Fruit fly (Drosophila melanogaster) whole organism, embryonic: Measurements from ENCODE around the gene CG31650.
A peak's percentile ranks its signal among the peaks of the same experiment; 100 is the strongest.

Experiments used
- Awh ChIP-seq: fragments of 200-800 bp; sonication (Bioruptor generic); IDR thresholded peaks from 2 replicates; pipeline ENCODE4, ENCODE4 v1.3.6; 2022; ENCODE audit warnings: missing biosample characterization, missing genetic modification characterization
- CG10147 ChIP-seq: fragments of 200-800 bp; sonication (Bioruptor generic); optimal IDR thresholded peaks from 2 replicates; lab custom pipeline; 2019; ENCODE audit warnings: missing biosample characterization, mild to moderate bottlenecking, missing genetic modification characterization, moderate library complexity
- CG10274 ChIP-seq: fragments of 200-800 bp; sonication (Bioruptor generic); optimal IDR thresholded peaks from 3 replicates; lab custom pipeline; 2017; ENCODE audit warnings: missing biosample characterization, mild to moderate bottlenecking, missing genetic modification characterization
- CG10654 ChIP-seq: fragments of 200-800 bp; sonication (Bioruptor generic); optimal IDR thresholded peaks from 2 replicates; lab custom pipeline; 2016; ENCODE audit warnings: missing biosample characterization, missing genetic modification characterization
- CG12155 ChIP-seq: fragments of 200-800 bp; sonication (Bioruptor generic); optimal IDR thresholded peaks from 3 replicates; lab custom pipeline; 2016; ENCODE audit warnings: missing biosample characterization, missing genetic modification characterization
- CG15011 ChIP-seq: fragments of 200-800 bp; sonication (Bioruptor generic); optimal IDR thresholded peaks from 3 replicates; lab custom pipeline; 2018; ENCODE audit warnings: missing biosample characterization, mild to moderate bottlenecking, missing genetic modification characterization
- CG17361 ChIP-seq: fragments of 200-800 bp; sonication (Bioruptor generic); IDR thresholded peaks from 3 replicates; pipeline ENCODE4 v1.3.6; 2022; ENCODE audit warnings: missing biosample characterization, missing genetic modification characterization
- CG17385 ChIP-seq: fragments of 200-800 bp; sonication (Bioruptor generic); optimal IDR thresholded peaks from 3 replicates; lab custom pipeline; 2018; ENCODE audit warnings: missing biosample characterization, mild to moderate bottlenecking, missing genetic modification characterization
- CG17568 ChIP-seq: fragments of 200-800 bp; sonication (Bioruptor generic); optimal IDR thresholded peaks from 2 replicates; lab custom pipeline; 2018; ENCODE audit warnings: missing biosample characterization, mild to moderate bottlenecking, missing genetic modification characterization, moderate library complexity
- CG17829 ChIP-seq: fragments of 200-800 bp; optimal IDR thresholded peaks from 2 replicates; lab custom pipeline; 2019; ENCODE audit warnings: missing biosample characterization, mild to moderate bottlenecking, missing genetic modification characterization, moderate library complexity
- CG1792 ChIP-seq: fragments of 200-800 bp; sonication (Bioruptor generic); optimal IDR thresholded peaks from 2 replicates; lab custom pipeline; 2016; ENCODE audit warnings: missing biosample characterization, missing genetic modification characterization
- CG2199 ChIP-seq: fragments of 200-800 bp; sonication (Bioruptor generic); IDR thresholded peaks from 3 replicates; pipeline ENCODE4 v1.3.6; 2022; ENCODE audit warnings: missing biosample characterization, missing genetic modification characterization
- CG3281 ChIP-seq: fragments of 200-800 bp; sonication (Bioruptor generic); optimal IDR thresholded peaks from 3 replicates; lab custom pipeline; 2017; ENCODE audit warnings: missing biosample characterization, mild to moderate bottlenecking, missing genetic modification characterization
- CG3847 ChIP-seq: fragments of 200-800 bp; sonication (Bioruptor generic); IDR thresholded peaks from 2 replicates; pipeline ENCODE4 v1.3.6; 2022; ENCODE audit warnings: missing biosample characterization, missing genetic modification characterization
- CoRest ChIP-seq: fragments of 200-800 bp; sonication (Bioruptor generic); optimal IDR thresholded peaks from 3 replicates; lab custom pipeline; 2018; ENCODE audit warnings: missing biosample characterization, mild to moderate bottlenecking, missing genetic modification characterization, moderate library complexity
- Doc3 ChIP-seq: fragments of 200-800 bp; sonication (Bioruptor generic); IDR thresholded peaks from 3 replicates; pipeline ENCODE4 v1.3.6; 2022; ENCODE audit warnings: missing biosample characterization, missing genetic modification characterization; ENCODE audit not compliant: partially characterized antibody
- Eip74EF ChIP-seq, 2 experiments: fragments of 200-800 bp in 1 of 2; fragments of >200 bp in 1 of 2; sonication (Bioruptor generic) in 1 of 2; optimal IDR thresholded peaks; 2 replicates each; lab custom pipeline; 2017 to 2019; ENCODE audit warnings: missing biosample characterization in 2 of 2, missing genetic modification characterization in 2 of 2, mild to moderate bottlenecking in 1 of 2, moderate library complexity in 1 of 2
- Hey ChIP-seq: fragments of 200-800 bp; sonication (Bioruptor generic); optimal IDR thresholded peaks from 3 replicates; lab custom pipeline; 2018; ENCODE audit warnings: missing biosample characterization, mild to moderate bottlenecking, missing genetic modification characterization
- Hr78 ChIP-seq, 2 experiments: fragments of 200-800 bp in 1 of 2; fragments of >200 bp in 1 of 2; sonication (Bioruptor generic) in 1 of 2; optimal IDR thresholded peaks; 2 replicates each; lab custom pipeline; 2017 to 2019; ENCODE audit warnings: missing biosample characterization in 2 of 2, missing genetic modification characterization in 2 of 2, mild to moderate bottlenecking in 1 of 2, moderate library complexity in 1 of 2
- Med ChIP-seq: fragments of 200-800 bp; sonication (Bioruptor generic); peaks from one replicate; lab custom pipeline; 2016; ENCODE audit warnings: missing biosample characterization, missing genetic modification characterization, mild to moderate bottlenecking, inconsistent platforms, moderate library complexity
- Poxn ChIP-seq: fragments of 200-800 bp; sonication (Bioruptor generic); IDR thresholded peaks from 2 replicates; pipeline ENCODE4 v1.3.6; 2022; ENCODE audit warnings: missing biosample characterization, missing genetic modification characterization
- Rfx ChIP-seq: fragments of 200-800 bp; sonication (Bioruptor generic); IDR thresholded peaks from 2 replicates; pipeline ENCODE4 v1.3.6; 2022; ENCODE audit warnings: missing biosample characterization, missing genetic modification characterization
- Scr ChIP-seq: fragments of 200-800 bp; sonication (Bioruptor generic); IDR thresholded peaks from 2 replicates; pipeline ENCODE4 v1.3.6; 2022; ENCODE audit warnings: missing biosample characterization, missing genetic modification characterization; ENCODE audit not compliant: partially characterized antibody
- Six4 ChIP-seq: fragments of 200-800 bp; sonication (Bioruptor generic); optimal IDR thresholded peaks from 2 replicates; lab custom pipeline; 2016; ENCODE audit warnings: missing biosample characterization, missing genetic modification characterization
- ase ChIP-seq: fragments of 200-800 bp; sonication (Bioruptor generic); IDR thresholded peaks from 3 replicates; pipeline ENCODE4 v1.3.6; 2022; ENCODE audit warnings: missing biosample characterization, missing genetic modification characterization
- bsh ChIP-seq, 2 experiments: fragments of 200-800 bp; sonication (Bioruptor generic); optimal IDR thresholded peaks; 2 replicates each; lab custom pipeline; 2017 to 2018; ENCODE audit warnings: mild to moderate bottlenecking in 2 of 2, missing biosample characterization in 2 of 2, missing genetic modification characterization in 2 of 2, moderate library complexity in 1 of 2
- cad ChIP-seq: fragments of >200 bp; optimal IDR thresholded peaks from 2 replicates; lab custom pipeline; 2017; ENCODE audit warnings: missing biosample characterization, missing genetic modification characterization
- cato ChIP-seq: fragments of 200-800 bp; sonication (Bioruptor generic); optimal IDR thresholded peaks from 2 replicates; lab custom pipeline; 2016; ENCODE audit warnings: missing biosample characterization, missing genetic modification characterization, borderline replicate concordance
- chm ChIP-seq: fragments of 200-800 bp; sonication (Bioruptor generic); IDR thresholded peaks from 2 replicates; pipeline ENCODE4 v1.3.6; 2022; ENCODE audit warnings: missing biosample characterization, missing genetic modification characterization
- chn ChIP-seq: fragments of 200-800 bp; sonication (Bioruptor generic); optimal IDR thresholded peaks from 2 replicates; lab custom pipeline; 2016; ENCODE audit warnings: missing biosample characterization, missing genetic modification characterization
- da ChIP-seq: fragments of 200-800 bp; sonication (Bioruptor generic); optimal IDR thresholded peaks from 2 replicates; lab custom pipeline; 2016; ENCODE audit warnings: missing biosample characterization, missing genetic modification characterization
- dimm ChIP-seq: fragments of 200-800 bp; sonication (Bioruptor generic); IDR thresholded peaks from 2 replicates; pipeline ENCODE4 v1.3.6; 2022; ENCODE audit warnings: missing biosample characterization, missing genetic modification characterization
- eve ChIP-seq, 2 experiments: fragments of >200 bp; optimal IDR thresholded peaks; 2 replicates each; lab custom pipeline; 2017; ENCODE audit warnings: missing biosample characterization in 2 of 2, missing genetic modification characterization in 2 of 2
- fu2 ChIP-seq: fragments of 200-800 bp; sonication (Bioruptor generic); optimal IDR thresholded peaks from 2 replicates; lab custom pipeline; 2016; ENCODE audit warnings: missing biosample characterization, missing genetic modification characterization
- gcm ChIP-seq: fragments of 200-800 bp; sonication (Bioruptor generic); optimal IDR thresholded peaks from 2 replicates; lab custom pipeline; 2019; ENCODE audit warnings: missing biosample characterization, mild to moderate bottlenecking, missing genetic modification characterization, moderate library complexity
- jigr1 ChIP-seq: fragments of 200-800 bp; sonication (Bioruptor generic); IDR thresholded peaks from 3 replicates; pipeline ENCODE4 v1.3.6; 2022; ENCODE audit warnings: missing biosample characterization, missing genetic modification characterization
- lab ChIP-seq: fragments of 200-800 bp; sonication (Bioruptor generic); optimal IDR thresholded peaks from 3 replicates; lab custom pipeline; 2017; ENCODE audit warnings: missing biosample characterization, missing genetic modification characterization, mild to moderate bottlenecking, moderate library complexity, missing genetic modification reagents
- lilli ChIP-seq: fragments of 200-800 bp; sonication (Bioruptor generic); optimal IDR thresholded peaks from 3 replicates; lab custom pipeline; 2016; ENCODE audit warnings: missing biosample characterization, missing genetic modification characterization
- onecut ChIP-seq: fragments of 200-800 bp; sonication (Bioruptor generic); IDR thresholded peaks from 2 replicates; pipeline ENCODE4 v1.3.6; 2022; ENCODE audit warnings: missing biosample characterization, missing genetic modification characterization
- phol ChIP-seq: fragments of 200-800 bp; sonication (Bioruptor generic); optimal IDR thresholded peaks from 3 replicates; lab custom pipeline; 2018; ENCODE audit warnings: missing biosample characterization, mild to moderate bottlenecking, missing genetic modification characterization, moderate library complexity
- repo ChIP-seq: fragments of 200-800 bp; sonication (Bioruptor generic); optimal IDR thresholded peaks from 2 replicates; lab custom pipeline; 2016; ENCODE audit warnings: missing biosample characterization, missing genetic modification characterization
- run ChIP-seq: fragments of 200-800 bp; sonication (Bioruptor generic); optimal IDR thresholded peaks from 3 replicates; lab custom pipeline; 2018; ENCODE audit warnings: missing biosample characterization, mild to moderate bottlenecking, missing genetic modification characterization
- schlank ChIP-seq: fragments of 200-800 bp; sonication (Bioruptor generic); optimal IDR thresholded peaks from 2 replicates; lab custom pipeline; 2018; ENCODE audit warnings: missing biosample characterization, mild to moderate bottlenecking, missing genetic modification characterization
- sens ChIP-seq: fragments of 200-800 bp; sonication (Bioruptor generic); peaks from one replicate; lab custom pipeline; 2016; ENCODE audit warnings: missing biosample characterization, missing genetic modification characterization
- sob ChIP-seq: fragments of 200-800 bp; sonication (Bioruptor generic); IDR thresholded peaks from 2 replicates; pipeline ENCODE4 v1.3.6; 2022; ENCODE audit warnings: missing biosample characterization, missing genetic modification characterization
- tio ChIP-seq: fragments of 200-800 bp; sonication (Bioruptor generic); optimal IDR thresholded peaks from 2 replicates; lab custom pipeline; 2017; ENCODE audit warnings: missing biosample characterization, missing genetic modification characterization, inconsistent platforms
- unc-4 ChIP-seq: fragments of 200-800 bp; sonication (Bioruptor generic); IDR thresholded peaks from 2 replicates; pipeline ENCODE4 v1.3.6; 2022; ENCODE audit warnings: missing biosample characterization, missing genetic modification characterization; ENCODE audit not compliant: partially characterized antibody

Gene CG31650

dm6 chr2L:5072357-5072756 is 27.8 kb upstream of the CG31650 start:
- TF ChIP-seq cato (GFP tag; lab: Kevin White, UChicago) (no peak), fu2 (no peak), Hey (tag; lab: Kevin White, UChicago) (no peak), eve (GFP tag; optimal IDR thresholded peaks at IDR 0.05; lab: Kevin White, UChicago) (peak in 1 of 2 experiments; percentile 39), cad (GFP tag; lab: Kevin White, UChicago) (no peak), Med (no peak), CG10147 (GFP tag; lab: Kevin White, UChicago) (no peak), CG1792 (GFP tag; lab: Kevin White, UChicago) (no peak), Doc3 (GFP tag; lab: Robert Waterston, UW) (no peak), CG17385 (GFP tag; lab: Kevin White, UChicago) (no peak), CG17361 (GFP tag; lab: Robert Waterston, UW) (no peak), bsh (GFP tag; optimal IDR thresholded peaks at IDR 0.05; lab: Kevin White, UChicago) (no peak), CG2199 (GFP tag; lab: Robert Waterston, UW) (no peak), sens (GFP tag; lab: Kevin White, UChicago) (peak; percentile 68)
- TF ChIP-seq, all 482 proteins: peak for 2

dm6 chr2L:5070797-5071579 is 26.5 kb upstream of the CG31650 start, which contains the start of gene RpL37A:
TSS of gene RpL37A (plus strand) at chr2L:5070957.
- TF ChIP-seq CG10654 (peak; percentile 76), chm (peak; percentile 84), CG17829 (tag; lab: Kevin White, UChicago) (peak; percentile 84), CG1792 (GFP tag; lab: Kevin White, UChicago) (peak; percentile 70), tio (peak; percentile 28), CG10274 (GFP tag; lab: Kevin White, UChicago) (peak; percentile 69), run (tag; lab: Kevin White, UChicago) (peak; percentile 56), CoRest (tag; lab: Kevin White, UChicago) (peak; percentile 68), Eip74EF (GFP tag; optimal IDR thresholded peaks at IDR 0.05; lab: Kevin White, UChicago) (peak in 1 of 2 experiments; percentile 77), da (peak; percentile 76), Rfx (GFP tag; lab: Robert Waterston, UW) (peak; percentile 87), Hr78 (GFP tag; optimal IDR thresholded peaks at IDR 0.05; lab: Kevin White, UChicago) (peak in 1 of 2 experiments; percentile 29), unc-4 (GFP tag; lab: Robert Waterston, UW) (peak; percentile 32; the same call in 1 of the 2 replicates), dimm (GFP tag; lab: Robert Waterston, UW) (no peak), Poxn (GFP tag; lab: Robert Waterston, UW) (no peak), CG12155 (GFP tag; lab: Kevin White, UChicago) (peak; percentile 63), lilli (GFP tag; lab: Kevin White, UChicago) (peak; percentile 63), ase (GFP tag; lab: Robert Waterston, UW) (peak; percentile 57; the same call in 1 of the 3 replicates), CG17568 (peak; percentile 81), Awh (GFP tag; lab: Robert Waterston, UW) (peak; percentile 53; the same call in 1 of the 2 replicates), Six4 (GFP tag; lab: Kevin White, UChicago) (peak; percentile 61), gcm (GFP tag; lab: Kevin White, UChicago) (peak; percentile 56), CG15011 (GFP tag; lab: Kevin White, UChicago) (peak; percentile 76), onecut (GFP tag; lab: Robert Waterston, UW) (peak; percentile 88), lab (peak; percentile 94), repo (GFP tag; lab: Kevin White, UChicago) (peak; percentile 86), jigr1 (no peak), phol (tag; lab: Kevin White, UChicago) (peak; percentile 83), CG3847 (GFP tag; lab: Robert Waterston, UW) (peak; percentile 77), sob (GFP tag; lab: Robert Waterston, UW) (peak; percentile 85), chn (GFP tag; lab: Kevin White, UChicago) (peak; percentile 38), schlank (tag; lab: Kevin White, UChicago) (peak; percentile 82), Scr (GFP tag; lab: Robert Waterston, UW) (peak; percentile 37; the same call in 1 of the 2 replicates), CG3281 (GFP tag; lab: Kevin White, UChicago) (peak; percentile 89)
